Fruit fly (Drosophila melanogaster) whole organism, embryonic: Measurements from ENCODE around the gene CG7231.

ENCODE experiments used
- Abd-B ChIP-seq: fragments of 200-800 bp; sonication (Bioruptor generic); optimal IDR thresholded peaks from 2 replicates; lab custom pipeline; 2018; ENCODE audit warnings: missing biosample characterization, mild to moderate bottlenecking, missing genetic modification characterization, moderate library complexity
- Ada2b ChIP-seq: fragments of 200-800 bp; sonication (Bioruptor generic); IDR thresholded peaks from 2 replicates; pipeline ENCODE4 v1.3.6; 2022; ENCODE audit warnings: missing biosample characterization, missing genetic modification characterization
- Awh ChIP-seq: fragments of 200-800 bp; sonication (Bioruptor generic); IDR thresholded peaks from 2 replicates; pipeline ENCODE4, ENCODE4 v1.3.6; 2022; ENCODE audit warnings: missing biosample characterization, missing genetic modification characterization
- Bgb ChIP-seq: fragments of 200-800 bp; sonication (Bioruptor generic); IDR thresholded peaks from 2 replicates; pipeline ENCODE4 v1.3.6; 2022; ENCODE audit warnings: missing biosample characterization, missing genetic modification characterization; ENCODE audit not compliant: partially characterized antibody
- CG1024 ChIP-seq: fragments of 200-800 bp; sonication (Bioruptor generic); IDR thresholded peaks from 2 replicates; pipeline ENCODE4 v1.3.6; 2022; ENCODE audit warnings: missing biosample characterization, missing genetic modification characterization
- CG10543 ChIP-seq: fragments of 200-800 bp; sonication (Bioruptor generic); optimal IDR thresholded peaks from 3 replicates; lab custom pipeline; 2017; ENCODE audit warnings: missing biosample characterization, mild to moderate bottlenecking, missing genetic modification characterization, moderate library complexity
- CG12104 ChIP-seq: fragments of 200-800 bp; sonication (Bioruptor generic); optimal IDR thresholded peaks from 3 replicates; lab custom pipeline; 2016; ENCODE audit warnings: missing biosample characterization, missing genetic modification characterization
- CG14441 ChIP-seq: fragments of 200-800 bp; sonication (Bioruptor generic); IDR thresholded peaks from 2 replicates; pipeline ENCODE4 v1.3.6; 2022; ENCODE audit warnings: missing biosample characterization, missing genetic modification characterization
- CG1602 ChIP-seq: fragments of 200-800 bp; sonication (Bioruptor generic); optimal IDR thresholded peaks from 3 replicates; lab custom pipeline; 2016; ENCODE audit warnings: missing biosample characterization, missing genetic modification characterization
- CG17186 ChIP-seq: fragments of 200-800 bp; sonication (Bioruptor generic); optimal IDR thresholded peaks from 3 replicates; lab custom pipeline; 2017; ENCODE audit warnings: missing biosample characterization, missing genetic modification reagents, missing genetic modification characterization
- CG18476 ChIP-seq: fragments of 200-800 bp; sonication (Bioruptor generic); optimal IDR thresholded peaks from 2 replicates; lab custom pipeline; 2016; ENCODE audit warnings: missing biosample characterization, mild to moderate bottlenecking, missing genetic modification characterization
- CG2678 ChIP-seq: fragments of 200-800 bp; sonication (Bioruptor generic); optimal IDR thresholded peaks from 3 replicates; lab custom pipeline; 2019; ENCODE audit warnings: missing biosample characterization, mild to moderate bottlenecking, missing genetic modification characterization, moderate library complexity
- CG30020 ChIP-seq: fragments of 200-800 bp; optimal IDR thresholded peaks from 2 replicates; lab custom pipeline; 2019; ENCODE audit warnings: missing biosample characterization, mild to moderate bottlenecking, missing genetic modification characterization, moderate library complexity
- CG32767 ChIP-seq: fragments of 200-800 bp; sonication (Bioruptor generic); IDR thresholded peaks from 2 replicates; pipeline ENCODE4 v1.3.6; 2022; ENCODE audit warnings: missing biosample characterization, missing genetic modification characterization
- CG32772 ChIP-seq: fragments of 200-800 bp; sonication (Bioruptor generic); IDR thresholded peaks from 2 replicates; pipeline ENCODE4 v1.3.6; 2022; ENCODE audit warnings: missing biosample characterization, missing genetic modification characterization
- CG3726 ChIP-seq: fragments of 200-800 bp; sonication (Bioruptor generic); IDR thresholded peaks from 3 replicates; pipeline ENCODE4, ENCODE4 v1.3.6; 2022; ENCODE audit warnings: missing biosample characterization, missing genetic modification characterization
- CG43689 ChIP-seq: fragments of 200-800 bp; sonication (Bioruptor generic); IDR thresholded peaks from 2 replicates; pipeline ENCODE4 v1.3.6; 2022; ENCODE audit warnings: missing biosample characterization, missing genetic modification characterization
- CG4854 ChIP-seq: fragments of 200-800 bp; sonication (Bioruptor generic); optimal IDR thresholded peaks from 2 replicates; lab custom pipeline; 2016; ENCODE audit warnings: missing biosample characterization, missing genetic modification characterization, inconsistent platforms
- CG6175 ChIP-seq: fragments of 200-800 bp; sonication (Bioruptor generic); IDR thresholded peaks from 3 replicates; pipeline ENCODE4 v1.3.6; 2022; ENCODE audit warnings: missing biosample characterization, missing genetic modification characterization
- CG6272 ChIP-seq: fragments of 200-800 bp; sonication (Bioruptor generic); IDR thresholded peaks from 2 replicates; pipeline ENCODE4 v1.3.6; 2022; ENCODE audit warnings: missing biosample characterization, missing genetic modification characterization
- CG8388 ChIP-seq: fragments of 200-800 bp; sonication (Bioruptor generic); optimal IDR thresholded peaks from 2 replicates; lab custom pipeline; 2019; ENCODE audit warnings: missing biosample characterization, mild to moderate bottlenecking, missing genetic modification characterization, moderate library complexity
- CG8478 ChIP-seq: fragments of >200 bp; optimal IDR thresholded peaks from 2 replicates; lab custom pipeline; 2018
- CG9817 ChIP-seq: fragments of 200-800 bp; sonication (Bioruptor generic); optimal IDR thresholded peaks from 2 replicates; lab custom pipeline; 2018; ENCODE audit warnings: missing biosample characterization, mild to moderate bottlenecking, missing genetic modification characterization, moderate library complexity
- CHES-1-like ChIP-seq: fragments of 200-800 bp; sonication (Bioruptor generic); optimal IDR thresholded peaks from 2 replicates; lab custom pipeline; 2016; ENCODE audit warnings: missing biosample characterization, missing genetic modification characterization
- Dip2 ChIP-seq: fragments of 200-800 bp; sonication (Bioruptor generic); IDR thresholded peaks from 2 replicates; pipeline ENCODE4 v1.3.6; 2022; ENCODE audit warnings: missing biosample characterization, missing genetic modification characterization
- Dip3 ChIP-seq: fragments of 200-800 bp; sonication (Bioruptor generic); optimal IDR thresholded peaks from 3 replicates; lab custom pipeline; 2016; ENCODE audit warnings: missing biosample characterization, missing genetic modification characterization
- ERR ChIP-seq: fragments of 200-800 bp; sonication (Bioruptor generic); optimal IDR thresholded peaks from 2 replicates; lab custom pipeline; 2016; ENCODE audit warnings: missing biosample characterization, missing genetic modification characterization
- Elba2 ChIP-seq: fragments of 200-800 bp; sonication (Bioruptor generic); optimal IDR thresholded peaks from 3 replicates; lab custom pipeline; 2016; ENCODE audit warnings: missing biosample characterization, missing genetic modification characterization
- GATAe ChIP-seq: fragments of 200-800 bp; sonication (Bioruptor generic); conservative IDR thresholded peaks from 2 replicates; pipeline ENCODE4 v1.3.6; 2022; ENCODE audit warnings: missing biosample characterization, missing genetic modification characterization
- HLH4C ChIP-seq: fragments of 200-800 bp; sonication (Bioruptor generic); IDR thresholded peaks from 3 replicates; pipeline ENCODE4 v1.3.6; 2022; ENCODE audit warnings: missing biosample characterization, missing genetic modification characterization; ENCODE audit not compliant: partially characterized antibody
- Hey ChIP-seq: fragments of 200-800 bp; sonication (Bioruptor generic); optimal IDR thresholded peaks from 3 replicates; lab custom pipeline; 2018; ENCODE audit warnings: missing biosample characterization, mild to moderate bottlenecking, missing genetic modification characterization
- Lhr ChIP-seq: fragments of 200-800 bp; sonication (Bioruptor generic); optimal IDR thresholded peaks from 3 replicates; lab custom pipeline; 2017; ENCODE audit warnings: mild to moderate bottlenecking, missing biosample characterization, missing genetic modification reagents, missing genetic modification characterization
- MBD-R2 ChIP-seq: fragments of 200-800 bp; sonication (Bioruptor generic); IDR thresholded peaks from 2 replicates; pipeline ENCODE4 v1.3.6; 2022; ENCODE audit warnings: missing biosample characterization, missing genetic modification characterization
- NC2β ChIP-seq: fragments of 200-800 bp; sonication (Bioruptor generic); optimal IDR thresholded peaks from 2 replicates; lab custom pipeline; 2016; ENCODE audit warnings: missing biosample characterization, missing genetic modification characterization
- Pdp1 ChIP-seq, 2 experiments: fragments of 200-800 bp; sonication (Bioruptor generic); optimal IDR thresholded peaks; 3 replicates each; lab custom pipeline; 2016; ENCODE audit warnings: missing biosample characterization in 2 of 2, missing genetic modification characterization in 2 of 2, mild to moderate bottlenecking in 1 of 2, moderate library complexity in 1 of 2
- Sin3A ChIP-seq: fragments of >200 bp; optimal IDR thresholded peaks from 2 replicates; lab custom pipeline; 2018
- Sox102F ChIP-seq: fragments of 200-800 bp; sonication (Bioruptor generic); optimal IDR thresholded peaks from 2 replicates; lab custom pipeline; 2018; ENCODE audit warnings: missing biosample characterization, mild to moderate bottlenecking, missing genetic modification characterization, moderate library complexity
- bsh ChIP-seq, 2 experiments: fragments of 200-800 bp; sonication (Bioruptor generic); optimal IDR thresholded peaks; 2 replicates each; lab custom pipeline; 2017 to 2018; ENCODE audit warnings: mild to moderate bottlenecking in 2 of 2, missing biosample characterization in 2 of 2, missing genetic modification characterization in 2 of 2, moderate library complexity in 1 of 2
- corto ChIP-seq: fragments of 200-800 bp; sonication (Bioruptor generic); optimal IDR thresholded peaks from 2 replicates; lab custom pipeline; 2016; ENCODE audit warnings: missing biosample characterization, mild to moderate bottlenecking, missing genetic modification characterization, moderate library complexity
- crol ChIP-seq: fragments of 200-800 bp; sonication (Bioruptor generic); IDR thresholded peaks from 2 replicates; pipeline ENCODE4 v1.3.6; 2022; ENCODE audit warnings: missing biosample characterization, missing genetic modification characterization
- disco-r ChIP-seq: fragments of 200-800 bp; sonication (Bioruptor generic); optimal IDR thresholded peaks from 2 replicates; lab custom pipeline; 2016; ENCODE audit warnings: missing biosample characterization, missing genetic modification characterization
- dpn ChIP-seq, 2 experiments: fragments of 200-800 bp; sonication (Bioruptor generic); optimal IDR thresholded peaks; 3 replicates each; lab custom pipeline; 2016; ENCODE audit warnings: missing biosample characterization in 2 of 2, missing genetic modification characterization in 2 of 2
- fd64A ChIP-seq: fragments of 200-800 bp; sonication (Bioruptor generic); optimal IDR thresholded peaks from 3 replicates; lab custom pipeline; 2018; ENCODE audit warnings: missing biosample characterization, mild to moderate bottlenecking, missing genetic modification characterization
- grau ChIP-seq: fragments of 200-800 bp; optimal IDR thresholded peaks from 3 replicates; lab custom pipeline; 2019; ENCODE audit warnings: missing biosample characterization, mild to moderate bottlenecking, missing genetic modification characterization, moderate library complexity
- ham ChIP-seq: fragments of 200-800 bp; sonication (Bioruptor generic); IDR thresholded peaks from 2 replicates; pipeline ENCODE4 v1.3.6; 2022; ENCODE audit warnings: missing biosample characterization, missing genetic modification characterization
- hth ChIP-seq: fragments of >200 bp; optimal IDR thresholded peaks from 2 replicates; lab custom pipeline; 2017; ENCODE audit warnings: inconsistent platforms
- lilli ChIP-seq: fragments of 200-800 bp; sonication (Bioruptor generic); optimal IDR thresholded peaks from 3 replicates; lab custom pipeline; 2016; ENCODE audit warnings: missing biosample characterization, missing genetic modification characterization
- run ChIP-seq: fragments of 200-800 bp; sonication (Bioruptor generic); optimal IDR thresholded peaks from 3 replicates; lab custom pipeline; 2018; ENCODE audit warnings: missing biosample characterization, mild to moderate bottlenecking, missing genetic modification characterization
- sima ChIP-seq: fragments of 200-800 bp; sonication (Bioruptor generic); optimal IDR thresholded peaks from 2 replicates; lab custom pipeline; 2016; ENCODE audit warnings: missing biosample characterization, missing genetic modification characterization
- tgo ChIP-seq: fragments of 200-800 bp; sonication (Bioruptor generic); IDR thresholded peaks from 3 replicates; pipeline ENCODE4 v1.3.6; 2022; ENCODE audit warnings: missing biosample characterization, missing genetic modification characterization

CG7231 gene

dm6 chr2L:7960581-7961530 lies 22.9 kb upstream of the CG7231 start (continued):
- TF ChIP-seq Sin3A (lab: Kevin White, UChicago) (no peak), CG8478 (no peak), tgo (GFP tag; lab: Robert Waterston, UW) (no peak), Abd-B (GFP tag; lab: Kevin White, UChicago) (no peak), disco-r (GFP tag; lab: Kevin White, UChicago) (no peak), Elba2 (no peak), crol (GFP tag; lab: Robert Waterston, UW) (no peak), CG14441 (GFP tag; lab: Robert Waterston, UW) (0 out of 2 replicates have a peak, but pooled peaks have one; percentile 17), Ada2b (GFP tag; lab: Robert Waterston, UW) (no peak), CG10543 (GFP tag; lab: Kevin White, UChicago) (peak; percentile 62), CG18476 (no peak), fd64A (GFP tag; lab: Kevin White, UChicago) (peak; percentile 45), corto (GFP tag; lab: Kevin White, UChicago) (no peak), grau (tag; lab: Kevin White, UChicago) (no peak), CG2678 (tag; lab: Kevin White, UChicago) (peak; percentile 79), hth (no peak), dpn (GFP tag; optimal IDR thresholded peaks at IDR 0.05; lab: Kevin White, UChicago) (no peak), Dip3 (GFP tag; lab: Kevin White, UChicago) (no peak), sima (no peak), CG32772 (GFP tag; lab: Robert Waterston, UW) (no peak), CHES-1-like (GFP tag; lab: Kevin White, UChicago) (no peak), GATAe (GFP tag; lab: Robert Waterston, UW) (no peak), CG1024 (GFP tag; lab: Robert Waterston, UW) (no peak), Hey (tag; lab: Kevin White, UChicago) (no peak), CG9817 (tag; lab: Kevin White, UChicago) (no peak), ERR (GFP tag; lab: Kevin White, UChicago) (no peak), Awh (GFP tag; lab: Robert Waterston, UW) (no peak), NC2β (GFP tag; lab: Kevin White, UChicago) (no peak), HLH4C (GFP tag; lab: Robert Waterston, UW) (no peak), lilli (GFP tag; lab: Kevin White, UChicago) (no peak), CG6272 (GFP tag; lab: Robert Waterston, UW) (no peak), MBD-R2 (GFP tag; lab: Robert Waterston, UW) (no peak), ham (no peak), Bgb (GFP tag; lab: Robert Waterston, UW) (no peak), CG6175 (GFP tag; lab: Robert Waterston, UW) (no peak), Dip2 (GFP tag; lab: Robert Waterston, UW) (no peak), CG8388 (no peak), CG17186 (GFP tag; lab: Kevin White, UChicago) (no peak), CG1602 (GFP tag; lab: Kevin White, UChicago) (no peak), CG30020 (tag; lab: Kevin White, UChicago) (no peak), run (no peak), CG43689 (GFP tag; lab: Robert Waterston, UW) (no peak), Lhr (GFP tag; lab: Kevin White, UChicago) (no peak), CG32767 (GFP tag; lab: Robert Waterston, UW) (no peak), Sox102F (no peak), CG4854 (peak; percentile 7), CG3726 (GFP tag; lab: Robert Waterston, UW) (no peak; the same call in 2 of the 3 replicates), bsh (GFP tag; optimal IDR thresholded peaks at IDR 0.05; lab: Kevin White, UChicago) (peak; percentile 6 to 64), CG12104 (peak; percentile 58), Pdp1 (GFP tag; optimal IDR thresholded peaks at IDR 0.05; lab: Kevin White, UChicago) (peak in 1 of 2 experiments; percentile 79)
